Worm (Caenorhabditis elegans) whole organism, L4/young adult: ENCODE data around the gene Y4C6B.7.
A peak's percentile ranks its signal among the peaks of the same experiment; 100 is the strongest.

Experiments
- W03F9.2 ChIP-seq: fragments of 150-350 bp; optimal IDR thresholded peaks from 2 replicates; lab custom pipeline; 2014; ENCODE audit warnings: missing biosample characterization, missing genetic modification characterization
- dao-5 ChIP-seq: sonication (generic microtip); optimal IDR thresholded peaks from 2 replicates; lab custom pipeline; 2016; ENCODE audit warnings: missing genotype, missing genetic modification characterization, moderate library complexity, missing compliant biosample characterization
- him-1 ChIP-seq: sonication (generic microtip); optimal IDR thresholded peaks from 2 replicates; lab custom pipeline; 2016; ENCODE audit warnings: missing genotype, missing genetic modification reagents, missing genetic modification characterization, missing compliant biosample characterization

DNA sequence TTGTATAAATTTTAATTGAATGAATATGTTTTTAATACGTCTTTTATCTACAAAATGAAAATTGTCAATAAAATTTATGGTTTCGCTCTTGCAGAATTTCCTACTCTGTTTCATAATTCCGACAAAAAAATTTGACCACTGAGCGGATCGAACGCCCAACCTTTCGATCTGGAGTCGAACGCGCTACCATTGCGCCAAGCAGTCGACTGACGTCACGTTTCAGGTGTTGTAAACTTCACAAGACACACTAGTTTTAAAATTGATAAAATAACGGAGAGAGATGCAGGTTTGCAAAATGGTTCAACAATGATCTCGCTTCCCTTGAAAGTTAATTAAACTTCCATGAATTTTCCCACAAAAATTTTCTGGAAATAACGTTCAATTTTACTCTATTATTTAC, 9.1 kb downstream of the Y4C6B.7 start:
- TF ChIP-seq him-1 (tag; lab: Kevin White, UChicago) = no peak
- TF ChIP-seq dao-5 (tag; lab: Kevin White, UChicago) = no peak
- peak; percentile 10 for TF ChIP-seq W03F9.2
